Fruit fly (Drosophila melanogaster) whole organism, embryonic: ENCODE results near the gene CG33325.

ENCODE experiments used
- CG10431 ChIP-seq: fragments of 200-800 bp; sonication (Bioruptor generic); optimal IDR thresholded peaks from 3 replicates; lab custom pipeline; 2018; ENCODE audit warnings: missing biosample characterization, mild to moderate bottlenecking, missing genetic modification characterization
- CG12219 ChIP-seq: fragments of 200-800 bp; sonication (Bioruptor generic); optimal IDR thresholded peaks from 3 replicates; lab custom pipeline; 2018; ENCODE audit warnings: missing biosample characterization, mild to moderate bottlenecking, missing genetic modification characterization
- CG12744 ChIP-seq: fragments of 200-800 bp; sonication (Bioruptor generic); optimal IDR thresholded peaks from 2 replicates; lab custom pipeline; 2016; ENCODE audit warnings: missing biosample characterization, missing genetic modification characterization
- CG14710 ChIP-seq: fragments of 200-800 bp; sonication (Bioruptor generic); optimal IDR thresholded peaks from 3 replicates; lab custom pipeline; 2019; ENCODE audit warnings: missing biosample characterization, mild to moderate bottlenecking, missing genetic modification characterization, moderate library complexity
- CG15479 ChIP-seq: fragments of 200-800 bp; sonication (Bioruptor generic); optimal IDR thresholded peaks from 3 replicates; lab custom pipeline; 2019; ENCODE audit warnings: missing biosample characterization, mild to moderate bottlenecking, missing genetic modification characterization, moderate library complexity
- CG15514 ChIP-seq: fragments of 200-800 bp; sonication (Bioruptor generic); optimal IDR thresholded peaks from 3 replicates; lab custom pipeline; 2017; ENCODE audit warnings: missing biosample characterization, missing genetic modification characterization, mild to moderate bottlenecking, moderate library complexity, missing genetic modification reagents
- CG1603 ChIP-seq: fragments of 200-800 bp; sonication (Bioruptor generic); optimal IDR thresholded peaks from 2 replicates; lab custom pipeline; 2019; ENCODE audit warnings: missing biosample characterization, mild to moderate bottlenecking, missing genetic modification characterization, moderate library complexity
- CG17361 ChIP-seq: fragments of 200-800 bp; sonication (Bioruptor generic); IDR thresholded peaks from 3 replicates; pipeline ENCODE4 v1.3.6; 2022; ENCODE audit warnings: missing biosample characterization, missing genetic modification characterization
- CG4328 ChIP-seq: fragments of 200-800 bp; sonication (Bioruptor generic); optimal IDR thresholded peaks from 3 replicates; lab custom pipeline; 2017; ENCODE audit warnings: missing biosample characterization, missing genetic modification reagents, missing genetic modification characterization
- CG4424 ChIP-seq: fragments of 200-800 bp; sonication (Bioruptor generic); optimal IDR thresholded peaks from 3 replicates; lab custom pipeline; 2016; ENCODE audit warnings: missing biosample characterization, missing genetic modification characterization
- CG4707 ChIP-seq: fragments of 200-800 bp; sonication (Bioruptor generic); optimal IDR thresholded peaks from 2 replicates; lab custom pipeline; 2018; ENCODE audit warnings: missing biosample characterization, mild to moderate bottlenecking, missing genetic modification characterization, moderate library complexity
- CG6175 ChIP-seq: fragments of 200-800 bp; sonication (Bioruptor generic); IDR thresholded peaks from 3 replicates; pipeline ENCODE4 v1.3.6; 2022; ENCODE audit warnings: missing biosample characterization, missing genetic modification characterization
- CG6791 ChIP-seq: fragments of 200-800 bp; sonication (Bioruptor generic); IDR thresholded peaks from 3 replicates; pipeline ENCODE4 v1.3.6; 2022; ENCODE audit warnings: missing biosample characterization, missing genetic modification characterization; ENCODE audit not compliant: partially characterized antibody
- CG8281 ChIP-seq: fragments of 200-800 bp; sonication (Bioruptor generic); optimal IDR thresholded peaks from 2 replicates; lab custom pipeline; 2018; ENCODE audit warnings: missing biosample characterization, mild to moderate bottlenecking, missing genetic modification characterization, moderate library complexity
- CG8359 ChIP-seq: fragments of 200-800 bp; sonication (Bioruptor generic); optimal IDR thresholded peaks from 2 replicates; lab custom pipeline; 2017; ENCODE audit warnings: missing biosample characterization, mild to moderate bottlenecking, missing genetic modification characterization, borderline replicate concordance
- CG8924 ChIP-seq: fragments of 200-800 bp; optimal IDR thresholded peaks from 3 replicates; lab custom pipeline; 2019; ENCODE audit warnings: missing biosample characterization, mild to moderate bottlenecking, missing genetic modification characterization, moderate library complexity
- CG9215 ChIP-seq: fragments of 200-800 bp; sonication (Bioruptor generic); IDR thresholded peaks from 2 replicates; pipeline ENCODE4 v1.3.6; 2022; ENCODE audit warnings: missing biosample characterization, missing genetic modification characterization
- CG9727 ChIP-seq: fragments of 200-800 bp; sonication (Bioruptor generic); optimal IDR thresholded peaks from 3 replicates; lab custom pipeline; 2017; ENCODE audit warnings: missing biosample characterization, mild to moderate bottlenecking, missing genetic modification characterization
- D ChIP-seq, 2 experiments: fragments of 200-800 bp in 1 of 2; fragments of >200 bp in 1 of 2; sonication (Bioruptor generic) in 1 of 2; optimal IDR thresholded peaks; 2 replicates in 1 of 2; 3 replicates in 1 of 2; lab custom pipeline; 2017; ENCODE audit warnings: mild to moderate bottlenecking in 1 of 2, missing biosample characterization in 1 of 2, missing genetic modification characterization in 1 of 2, missing genetic modification reagents in 1 of 2
- D19A ChIP-seq: fragments of 200-800 bp; optimal IDR thresholded peaks from 3 replicates; lab custom pipeline; 2019; ENCODE audit warnings: missing biosample characterization, mild to moderate bottlenecking, missing genetic modification characterization, moderate library complexity
- Dip2 ChIP-seq: fragments of 200-800 bp; sonication (Bioruptor generic); IDR thresholded peaks from 2 replicates; pipeline ENCODE4 v1.3.6; 2022; ENCODE audit warnings: missing biosample characterization, missing genetic modification characterization
- Eip74EF ChIP-seq, 2 experiments: fragments of 200-800 bp in 1 of 2; fragments of >200 bp in 1 of 2; sonication (Bioruptor generic) in 1 of 2; optimal IDR thresholded peaks; 2 replicates each; lab custom pipeline; 2017 to 2019; ENCODE audit warnings: missing biosample characterization in 2 of 2, missing genetic modification characterization in 2 of 2, mild to moderate bottlenecking in 1 of 2, moderate library complexity in 1 of 2
- Hr39 ChIP-seq: fragments of >200 bp; optimal IDR thresholded peaks from 2 replicates; lab custom pipeline; 2017
- Oaz ChIP-seq: fragments of 200-800 bp; sonication (Bioruptor generic); IDR thresholded peaks from 2 replicates; pipeline ENCODE4 v1.3.6; 2022; ENCODE audit warnings: missing biosample characterization, missing genetic modification characterization
- Rfx ChIP-seq: fragments of 200-800 bp; sonication (Bioruptor generic); IDR thresholded peaks from 2 replicates; pipeline ENCODE4 v1.3.6; 2022; ENCODE audit warnings: missing biosample characterization, missing genetic modification characterization
- Rx ChIP-seq: fragments of 200-800 bp; sonication (Bioruptor generic); IDR thresholded peaks from 2 replicates; pipeline ENCODE4 v1.3.6; 2022; ENCODE audit warnings: missing biosample characterization, missing genetic modification characterization
- Scr ChIP-seq: fragments of 200-800 bp; sonication (Bioruptor generic); IDR thresholded peaks from 2 replicates; pipeline ENCODE4 v1.3.6; 2022; ENCODE audit warnings: missing biosample characterization, missing genetic modification characterization; ENCODE audit not compliant: partially characterized antibody
- al ChIP-seq: fragments of 200-800 bp; sonication (Bioruptor generic); IDR thresholded peaks from 2 replicates; pipeline ENCODE4 v1.3.6; 2022; ENCODE audit warnings: missing biosample characterization, missing genetic modification characterization
- aop ChIP-seq: fragments of 200-800 bp; sonication (Bioruptor generic); IDR thresholded peaks from 2 replicates; pipeline ENCODE4 v1.3.6; 2022; ENCODE audit warnings: missing biosample characterization, missing genetic modification characterization
- ara ChIP-seq: fragments of 200-800 bp; sonication (Bioruptor generic); IDR thresholded peaks from 2 replicates; pipeline ENCODE4 v1.3.6; 2022; ENCODE audit warnings: missing biosample characterization, missing genetic modification characterization
- bbx ChIP-seq: fragments of 200-800 bp; sonication (Bioruptor generic); IDR thresholded peaks from 2 replicates; pipeline ENCODE4 v1.3.6; 2022; ENCODE audit warnings: missing biosample characterization, missing genetic modification characterization; ENCODE audit not compliant: partially characterized antibody
- br ChIP-seq: fragments of >200 bp; optimal IDR thresholded peaks from 2 replicates; lab custom pipeline; 2017
- crol ChIP-seq: fragments of 200-800 bp; sonication (Bioruptor generic); IDR thresholded peaks from 2 replicates; pipeline ENCODE4 v1.3.6; 2022; ENCODE audit warnings: missing biosample characterization, missing genetic modification characterization
- dmrt11E ChIP-seq: fragments of 200-800 bp; sonication (Bioruptor generic); optimal IDR thresholded peaks from 3 replicates; lab custom pipeline; 2018; ENCODE audit warnings: missing biosample characterization, mild to moderate bottlenecking, missing genetic modification characterization, moderate library complexity
- ftz-f1 ChIP-seq: fragments of 200-800 bp; sonication (Bioruptor generic); optimal IDR thresholded peaks from 2 replicates; lab custom pipeline; 2016; ENCODE audit warnings: missing biosample characterization, missing genetic modification characterization
- gem ChIP-seq: fragments of 200-800 bp; sonication (Bioruptor generic); optimal IDR thresholded peaks from 2 replicates; lab custom pipeline; 2019; ENCODE audit warnings: missing biosample characterization, mild to moderate bottlenecking, missing genetic modification characterization, moderate library complexity
- lmd ChIP-seq: fragments of 200-800 bp; sonication (Bioruptor generic); IDR thresholded peaks from 2 replicates; pipeline ENCODE4 v1.3.6; 2022; ENCODE audit warnings: missing biosample characterization, missing genetic modification characterization
- mam ChIP-seq: fragments of 200-800 bp; sonication (Bioruptor generic); optimal IDR thresholded peaks from 3 replicates; lab custom pipeline; 2016; ENCODE audit warnings: missing biosample characterization, missing genetic modification characterization
- nau ChIP-seq: fragments of 200-800 bp; sonication (Bioruptor generic); optimal IDR thresholded peaks from 3 replicates; lab custom pipeline; 2017; ENCODE audit warnings: missing biosample characterization, mild to moderate bottlenecking, missing genetic modification characterization, missing genetic modification reagents
- pita ChIP-seq: fragments of 200-800 bp; sonication (Bioruptor generic); optimal IDR thresholded peaks from 2 replicates; lab custom pipeline; 2017; ENCODE audit warnings: missing biosample characterization, mild to moderate bottlenecking, missing genetic modification characterization
- repo ChIP-seq: fragments of 200-800 bp; sonication (Bioruptor generic); optimal IDR thresholded peaks from 2 replicates; lab custom pipeline; 2016; ENCODE audit warnings: missing biosample characterization, missing genetic modification characterization
- ro ChIP-seq: fragments of 200-800 bp; sonication (Bioruptor generic); IDR thresholded peaks from 2 replicates; pipeline ENCODE4 v1.3.6; 2022; ENCODE audit warnings: missing biosample characterization, missing genetic modification characterization
- run ChIP-seq: fragments of 200-800 bp; sonication (Bioruptor generic); optimal IDR thresholded peaks from 3 replicates; lab custom pipeline; 2018; ENCODE audit warnings: missing biosample characterization, mild to moderate bottlenecking, missing genetic modification characterization
- salm ChIP-seq: fragments of 200-800 bp; sonication (Bioruptor generic); optimal IDR thresholded peaks from 2 replicates; lab custom pipeline; 2018; ENCODE audit warnings: missing biosample characterization, mild to moderate bottlenecking, missing genetic modification characterization
- sens ChIP-seq: fragments of 200-800 bp; sonication (Bioruptor generic); peaks from one replicate; lab custom pipeline; 2016; ENCODE audit warnings: missing biosample characterization, missing genetic modification characterization
- sim ChIP-seq: fragments of 200-800 bp; sonication (Bioruptor generic); IDR thresholded peaks from 2 replicates; pipeline ENCODE4 v1.3.6; 2022; ENCODE audit warnings: missing biosample characterization, missing genetic modification characterization
- sna ChIP-seq: fragments of 200-800 bp; sonication (Bioruptor generic); IDR thresholded peaks from 2 replicates; pipeline ENCODE4 v1.3.6; 2022; ENCODE audit warnings: missing biosample characterization, missing genetic modification characterization; ENCODE audit not compliant: partially characterized antibody
- vvl ChIP-seq: fragments of 200-800 bp; sonication (Bioruptor generic); IDR thresholded peaks from 2 replicates; pipeline ENCODE4 v1.3.6; 2022; ENCODE audit warnings: missing biosample characterization, missing genetic modification characterization
- wek ChIP-seq: fragments of 200-800 bp; sonication (Bioruptor generic); optimal IDR thresholded peaks from 3 replicates; lab custom pipeline; 2018; ENCODE audit warnings: missing biosample characterization, mild to moderate bottlenecking, missing genetic modification characterization, moderate library complexity

Gene CG33325

DNA sequence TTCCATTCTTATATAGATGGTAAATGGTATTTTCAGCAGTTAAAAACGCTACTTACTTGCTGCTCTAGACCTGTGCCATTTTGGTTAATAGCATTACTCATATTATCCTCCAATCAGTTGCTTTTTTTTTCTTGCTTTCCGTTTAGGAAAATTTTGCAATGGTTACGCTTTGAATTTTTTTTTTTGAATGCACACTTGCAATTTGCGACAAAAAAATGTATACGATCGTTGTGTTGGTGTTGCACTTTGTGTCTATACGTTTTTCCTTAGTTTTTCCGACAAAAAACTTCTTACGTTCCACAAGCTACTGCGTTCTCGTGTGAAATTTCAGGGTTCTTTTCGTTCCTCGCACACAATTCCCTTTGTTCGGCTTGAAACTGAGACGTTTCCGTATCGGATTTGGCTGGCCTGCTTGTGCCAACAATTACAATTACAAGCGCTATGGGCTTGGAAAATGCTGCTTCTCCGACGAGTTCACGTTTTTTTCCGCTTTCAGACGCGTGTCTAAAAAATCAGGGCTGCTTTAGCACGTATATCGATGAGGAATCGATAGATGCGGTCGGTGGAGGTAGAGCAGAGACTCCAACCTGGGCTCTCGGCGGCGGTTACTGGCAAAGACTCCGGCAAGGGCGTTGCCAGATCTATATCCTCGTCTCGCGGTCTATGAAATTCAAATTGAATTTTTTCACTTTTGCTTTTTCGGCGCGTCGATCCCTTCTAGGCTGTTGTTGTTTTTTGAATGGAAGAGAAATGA lies 19.8 kb downstream of the CG33325 start (continued):
- TF ChIP-seq run = peak; percentile 41
- no peak for TF ChIP-seq Oaz (GFP tag; lab: Robert Waterston, UW)
- no peak for TF ChIP-seq Hr39 (lab: Kevin White, UChicago)
- peak; percentile 30; the same call in 1 of the 2 replicates for TF ChIP-seq aop (GFP tag; lab: Robert Waterston, UW)
- no peak for TF ChIP-seq CG9215 (GFP tag; lab: Robert Waterston, UW)
- TF ChIP-seq CG1603 (tag; lab: Kevin White, UChicago) = peak; percentile 94
- no peak for TF ChIP-seq CG4707 (GFP tag; lab: Kevin White, UChicago)
- peak; percentile 71 for TF ChIP-seq vvl
- no peak for TF ChIP-seq D19A (tag; lab: Kevin White, UChicago)
- TF ChIP-seq CG12219 (GFP tag; lab: Kevin White, UChicago) = no peak
- TF ChIP-seq lmd = peak; percentile 6; the same call in 1 of the 2 replicates
- peak; percentile 88 for TF ChIP-seq pita (GFP tag; lab: Kevin White, UChicago)
- TF ChIP-seq CG15479 (GFP tag; lab: Kevin White, UChicago) = peak; percentile 67
- TF ChIP-seq D (optimal IDR thresholded peaks at IDR 0.05; lab: Kevin White, UChicago) = no peak
- no peak for TF ChIP-seq D (GFP tag; optimal IDR thresholded peaks at IDR 0.05; lab: Kevin White, UChicago)
- TF ChIP-seq Scr (GFP tag; lab: Robert Waterston, UW) = peak; percentile 82
- TF ChIP-seq ftz-f1 (GFP tag; lab: Kevin White, UChicago) = peak; percentile 74
- no peak for TF ChIP-seq CG8359
- peak; percentile 83 for TF ChIP-seq Rfx (GFP tag; lab: Robert Waterston, UW)
- peak; percentile 93 for TF ChIP-seq sens (GFP tag; lab: Kevin White, UChicago)
- TF ChIP-seq CG6791 (GFP tag; lab: Robert Waterston, UW) = peak; percentile 92
- TF ChIP-seq sim (GFP tag; lab: Robert Waterston, UW) = no peak
- TF ChIP-seq gem (tag; lab: Kevin White, UChicago) = peak; percentile 28
- peak in 1 of 2 experiments; percentile 14 for TF ChIP-seq Eip74EF (GFP tag; optimal IDR thresholded peaks at IDR 0.05; lab: Kevin White, UChicago)
- no peak for TF ChIP-seq repo
- TF ChIP-seq br (lab: Kevin White, UChicago) = no peak
- no peak for TF ChIP-seq CG8281 (tag; lab: Kevin White, UChicago)
- TF ChIP-seq CG4424 (GFP tag; lab: Kevin White, UChicago) = peak; percentile 17
- no peak for TF ChIP-seq ro (GFP tag; lab: Robert Waterston, UW)
- TF ChIP-seq salm (tag; lab: Kevin White, UChicago) = no peak
- no peak; the same call in 1 of the 2 replicates for TF ChIP-seq ara
- TF ChIP-seq nau = no peak
- peak; percentile 37 for TF ChIP-seq dmrt11E (tag; lab: Kevin White, UChicago)
- TF ChIP-seq mam (GFP tag; lab: Kevin White, UChicago) = peak; percentile 62
- TF ChIP-seq CG4328 = no peak
- no peak for TF ChIP-seq CG6175 (GFP tag; lab: Robert Waterston, UW)
- no peak for TF ChIP-seq Rx (GFP tag; lab: Robert Waterston, UW)
- TF ChIP-seq CG8924 (tag; lab: Kevin White, UChicago) = peak; percentile 48
- no peak for TF ChIP-seq CG12744
- no peak for TF ChIP-seq wek
- peak; percentile 96 for TF ChIP-seq CG15514 (GFP tag; lab: Kevin White, UChicago)
- peak; percentile 39; the same call in 1 of the 3 replicates for TF ChIP-seq CG17361 (GFP tag; lab: Robert Waterston, UW)
- TF ChIP-seq Dip2 = no peak
- TF ChIP-seq bbx = peak; percentile 96
- TF ChIP-seq al (GFP tag; lab: Robert Waterston, UW) = no peak
- TF ChIP-seq crol (GFP tag; lab: Robert Waterston, UW) = no peak
- TF ChIP-seq CG9727 (GFP tag; lab: Kevin White, UChicago) = peak; percentile 38
- no peak for TF ChIP-seq CG10431
- TF ChIP-seq sna (GFP tag; lab: Robert Waterston, UW) = peak; percentile 81
- peak; percentile 80 for TF ChIP-seq CG14710
